Worm (Caenorhabditis elegans): ENCODE measurements around the gene K04H4.5.

Gene K04H4.5

DNA sequence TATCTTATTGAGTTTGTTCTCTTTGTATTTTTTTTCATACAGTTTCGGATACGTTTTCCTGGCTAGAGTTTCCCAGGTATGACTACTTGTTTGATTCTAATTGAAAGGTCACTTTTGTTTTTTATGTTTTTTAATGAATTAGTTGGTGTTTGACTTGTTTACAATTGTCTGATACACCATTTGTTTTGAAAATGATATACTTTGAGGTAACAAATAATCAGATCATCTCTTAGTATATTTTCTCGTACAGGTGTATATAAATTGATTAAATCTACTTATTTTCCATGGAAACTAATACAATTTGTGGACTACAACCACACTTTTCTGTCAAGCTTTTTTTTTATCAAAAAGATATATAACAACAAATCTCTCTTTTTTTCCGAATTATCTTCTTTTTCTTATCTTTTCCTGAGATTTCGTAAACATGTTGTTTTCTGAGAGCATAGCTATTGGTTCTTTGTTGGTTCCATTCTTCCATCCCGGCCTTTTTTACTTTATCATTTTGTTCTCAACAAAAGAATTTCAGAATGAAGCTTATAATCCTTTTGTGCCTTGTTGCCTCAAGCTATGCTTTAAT is 29.3 kb upstream of the K04H4.5 start, which contains the start of gene ttr-5:
ttr-5 (plus strand) TSS at position 527 of the 577 bp plus-strand sequence.
- TF ChIP-seq pat-9 (tag; optimal IDR thresholded peaks at IDR 0.05) (no peak), che-1 (tag; optimal IDR thresholded peaks at IDR 0.05) (no peak), lim-6 (tag; optimal IDR thresholded peaks at IDR 0.05) (no peak), ahr-1 (tag; optimal IDR thresholded peaks at IDR 0.05) (no peak), C38D4.7 (GFP tag; optimal IDR thresholded peaks at IDR 0.05) (no peak), ceh-31 (tag; optimal IDR thresholded peaks at IDR 0.05) (no peak), ref-2 (tag; optimal IDR thresholded peaks at IDR 0.05) (no peak)

DNA sequence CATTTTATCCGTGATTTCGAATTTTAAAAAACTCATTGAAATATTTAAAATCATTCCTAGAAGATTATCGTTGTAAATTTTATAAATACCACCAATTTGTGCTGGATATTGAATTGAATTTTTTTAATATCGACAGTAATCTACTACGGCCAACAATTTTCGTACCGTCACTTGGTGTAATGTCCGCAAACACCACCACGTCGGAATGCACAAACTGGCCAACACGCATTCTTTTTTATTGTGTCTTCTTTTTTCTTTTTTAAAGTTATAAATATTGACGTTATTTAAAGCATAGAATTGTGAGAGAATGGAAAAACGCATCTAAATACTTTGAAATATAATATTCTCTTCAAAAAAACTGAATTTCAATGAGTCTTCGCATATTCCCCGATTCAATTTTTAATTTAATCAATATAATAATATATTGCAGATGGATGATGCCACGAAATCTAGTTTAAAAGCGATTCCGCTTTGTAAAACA is 28.0 kb upstream of the K04H4.5 start, which contains the start of gene ufc-1:
ufc-1 (plus strand) TSS at position 431 of the 481 bp plus-strand sequence.
- TF ChIP-seq ceh-2 (tag; optimal IDR thresholded peaks at IDR 0.05) (no peak), ceh-48 (tag; optimal IDR thresholded peaks at IDR 0.05) (no peak), pha-2 (tag; optimal IDR thresholded peaks at IDR 0.05) (no peak), pag-3 (tag; optimal IDR thresholded peaks at IDR 0.05; ENCODE audit: borderline replicate concordance) (no peak), gmeb-2 (tag; optimal IDR thresholded peaks at IDR 0.05) (no peak)

- no peak for TF ChIP-seq sox-2 (GFP tag; IDR thresholded peaks at IDR 0.05)
- no peak for TF ChIP-seq syd-9 (tag; optimal IDR thresholded peaks at IDR 0.05)
- no peak for TF ChIP-seq nfya-1 (tag; optimal IDR thresholded peaks at IDR 0.05)
- TF ChIP-seq pax-1 (tag; optimal IDR thresholded peaks at IDR 0.05), result no peak
- TF ChIP-seq lin-11 (tag; optimal IDR thresholded peaks at IDR 0.05), result no peak
- TF ChIP-seq ceh-22 (tag; optimal IDR thresholded peaks at IDR 0.05), result no peak
- TF ChIP-seq fax-1 (tag; optimal IDR thresholded peaks at IDR 0.05), result no peak
- TF ChIP-seq odd-2 (tag; optimal IDR thresholded peaks at IDR 0.05), result no peak
- TF ChIP-seq nhr-232 (tag; optimal IDR thresholded peaks at IDR 0.05), result no peak
- TF ChIP-seq hlh-15 (tag; optimal IDR thresholded peaks at IDR 0.05), result no peak
- no peak for TF ChIP-seq madf-2 (tag; optimal IDR thresholded peaks at IDR 0.05)
- no peak for TF ChIP-seq dmd-4 (tag; optimal IDR thresholded peaks at IDR 0.05; ENCODE audit: borderline replicate concordance)
- no peak for TF ChIP-seq eyg-1 (tag; optimal IDR thresholded peaks at IDR 0.05)
Observed at ce11 chrIII:9334174-9334573, 25.0 kb upstream of the K04H4.5 start, which contains the start of gene elo-4. Gene elo-4 (minus strand): TSS chrIII:9334274.

DNA sequence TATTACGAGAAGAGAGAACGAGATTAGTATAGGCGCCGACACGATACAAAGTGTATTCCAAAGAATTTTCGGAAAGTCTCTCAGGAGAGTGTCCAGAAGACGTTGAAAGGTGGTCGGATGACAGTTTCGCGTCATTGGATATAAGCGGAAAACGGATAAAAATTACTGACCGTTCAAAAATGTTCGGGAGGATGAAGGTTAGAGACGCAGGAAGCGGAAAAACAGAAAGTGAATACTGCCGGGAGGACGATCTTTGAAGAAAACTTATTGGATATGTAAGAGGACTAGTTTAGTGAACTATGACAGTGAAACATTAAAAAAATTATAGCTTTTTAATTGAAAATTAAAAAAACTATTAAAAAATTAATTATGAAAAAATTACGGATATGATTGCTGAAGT is 24.1 kb upstream of the K04H4.5 start:
- no peak for TF ChIP-seq tbx-7 (tag; optimal IDR thresholded peaks at IDR 0.05)
- TF ChIP-seq madf-2 (tag; optimal IDR thresholded peaks at IDR 0.05), result no peak
- TF ChIP-seq npax-4 (tag; optimal IDR thresholded peaks at IDR 0.05), result no peak
- no peak for TF ChIP-seq ceh-18 (tag; optimal IDR thresholded peaks at IDR 0.05)
- no peak for TF ChIP-seq nfya-1 (tag; optimal IDR thresholded peaks at IDR 0.05)
- no peak for TF ChIP-seq ets-4 (tag; optimal IDR thresholded peaks at IDR 0.05)
- TF ChIP-seq ceh-24 (tag; optimal IDR thresholded peaks at IDR 0.05), result no peak
- TF ChIP-seq eyg-1 (tag; optimal IDR thresholded peaks at IDR 0.05), result no peak
- no peak for TF ChIP-seq pros-1 (tag; optimal IDR thresholded peaks at IDR 0.05)
- TF ChIP-seq dve-1 (tag; optimal IDR thresholded peaks at IDR 0.05), result no peak
- TF ChIP-seq nhr-11 (tag; optimal IDR thresholded peaks at IDR 0.05), result no peak
- no peak for TF ChIP-seq nhr-232 (tag; optimal IDR thresholded peaks at IDR 0.05)
- TF ChIP-seq fkh-10 (GFP tag; optimal IDR thresholded peaks at IDR 0.05), result no peak
- TF ChIP-seq tbx-2 (tag; optimal IDR thresholded peaks at IDR 0.05), result no peak
- TF ChIP-seq lin-11 (tag; optimal IDR thresholded peaks at IDR 0.05), result no peak
- TF ChIP-seq fax-1 (tag; optimal IDR thresholded peaks at IDR 0.05), result no peak
- no peak for TF ChIP-seq ceh-2 (tag; optimal IDR thresholded peaks at IDR 0.05)

DNA sequence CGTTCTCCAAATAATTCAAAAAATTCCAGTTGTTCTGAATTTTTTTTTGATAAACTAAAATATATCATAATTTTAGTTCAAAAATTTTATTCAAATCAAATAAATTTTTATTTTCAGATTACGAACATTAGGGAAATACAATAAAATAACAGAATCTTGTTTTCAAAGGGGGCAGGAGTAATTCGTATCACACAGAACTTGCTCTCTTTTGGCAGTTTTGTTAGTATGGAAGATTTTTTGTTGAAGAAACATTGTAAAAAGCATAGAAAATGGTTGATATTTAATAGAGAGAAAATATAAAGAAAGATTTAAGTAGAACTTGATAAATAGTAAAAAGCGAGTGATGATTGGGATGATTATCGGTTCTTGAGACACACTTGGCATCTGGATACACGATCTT is 22.4 kb upstream of the K04H4.5 start:
- TF ChIP-seq nfya-1 (tag; optimal IDR thresholded peaks at IDR 0.05) (no peak), ceh-18 (tag; optimal IDR thresholded peaks at IDR 0.05) (no peak), dve-1 (tag; optimal IDR thresholded peaks at IDR 0.05) (no peak), che-1 (tag; optimal IDR thresholded peaks at IDR 0.05) (no peak), syd-9 (tag; optimal IDR thresholded peaks at IDR 0.05) (no peak), ceh-2 (tag; optimal IDR thresholded peaks at IDR 0.05) (no peak), ahr-1 (tag; optimal IDR thresholded peaks at IDR 0.05) (no peak), lin-11 (tag; optimal IDR thresholded peaks at IDR 0.05) (no peak), dmd-4 (tag; optimal IDR thresholded peaks at IDR 0.05; ENCODE audit: borderline replicate concordance) (no peak), nhr-232 (tag; optimal IDR thresholded peaks at IDR 0.05) (no peak), sox-4 (tag; optimal IDR thresholded peaks at IDR 0.05) (no peak), unc-3 (GFP tag; conservative IDR thresholded peaks at IDR 0.05) (no peak), unc-3 (tag; optimal IDR thresholded peaks at IDR 0.05) (no peak), Y22D7AL.16 (tag; optimal IDR thresholded peaks at IDR 0.05) (no peak), fkh-6 (tag; optimal IDR thresholded peaks at IDR 0.05) (no peak), eyg-1 (tag; optimal IDR thresholded peaks at IDR 0.05) (no peak)
